Worm (Caenorhabditis elegans): Measurements from ENCODE around the gene flwr-1.

The flwr-1 gene

DNA sequence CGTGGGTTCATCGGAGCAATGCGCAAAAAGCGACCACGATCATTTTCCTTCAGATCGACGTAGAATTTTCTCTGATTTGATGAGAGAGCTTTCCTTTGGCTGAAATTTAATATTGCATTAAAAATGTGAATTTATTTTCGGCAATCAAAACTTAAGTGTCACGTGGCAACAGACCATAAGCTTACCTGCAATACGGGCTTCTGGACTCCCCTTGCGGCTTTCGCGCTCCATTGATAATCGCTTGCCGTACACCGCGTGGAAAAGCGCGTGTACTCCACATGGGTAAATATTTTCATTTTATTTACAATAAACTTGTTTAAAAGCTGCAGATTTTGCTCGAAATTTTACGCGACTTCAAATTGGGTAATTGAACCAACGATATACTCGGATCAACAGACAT is 12.5 kb upstream of the flwr-1 start, which contains the start of gene plp-2:
Gene plp-2 (minus strand): TSS at position 280 of the 400 bp plus-strand sequence.
- TF ChIP-seq daf-16 (GFP tag; optimal IDR thresholded peaks at IDR 0.05) (no peak), daf-16 (tag; optimal IDR thresholded peaks at IDR 0.05) (no peak), unc-62 (GFP tag; optimal IDR thresholded peaks at IDR 0.05 in 1 of 2) (peak in 1 of 2 experiments; percentile 79), unc-62 (tag; optimal IDR thresholded peaks at IDR 0.05) (no peak), mep-1 (tag; optimal IDR thresholded peaks at IDR 0.05) (no peak), lsy-2 (tag; optimal IDR thresholded peaks at IDR 0.05) (no peak), nhr-111 (GFP tag; optimal IDR thresholded peaks at IDR 0.05) (no peak), dmd-8 (GFP tag; IDR thresholded peaks at IDR 0.05) (no peak), zip-2 (tag; optimal IDR thresholded peaks at IDR 0.05) (no peak), lin-38 (GFP tag; IDR thresholded peaks at IDR 0.05) (peak; percentile 62), madf-9 (GFP tag; conservative IDR thresholded peaks at IDR 0.05) (no peak), jun-1 (tag; optimal IDR thresholded peaks at IDR 0.05) (no peak), vab-7 (GFP tag; IDR thresholded peaks at IDR 0.05) (no peak), F49E8.2 (tag; optimal IDR thresholded peaks at IDR 0.05; ENCODE audit: borderline replicate concordance) (no peak), hlh-30 (tag; optimal IDR thresholded peaks at IDR 0.05; ENCODE audit: insufficient read depth) (peak; percentile 37), ztf-7 (tag; optimal IDR thresholded peaks at IDR 0.05) (no peak), nhr-6 (tag; optimal IDR thresholded peaks at IDR 0.05) (no peak), dve-1 (tag; optimal IDR thresholded peaks at IDR 0.05; ENCODE audit: insufficient read depth) (no peak), fos-1 (tag; optimal IDR thresholded peaks at IDR 0.05) (no peak), zip-11 (GFP tag; IDR thresholded peaks at IDR 0.05) (no peak), mdl-1 (tag; optimal IDR thresholded peaks at IDR 0.05) (no peak), F44E2.7 (GFP tag; IDR thresholded peaks at IDR 0.05) (no peak), ceh-28 (tag; optimal IDR thresholded peaks at IDR 0.05) (no peak), ztf-11 (tag; optimal IDR thresholded peaks at IDR 0.05) (no peak), dmd-6 (GFP tag; IDR thresholded peaks at IDR 0.05) (no peak), mes-2 (tag; optimal IDR thresholded peaks at IDR 0.05; ENCODE audit: poor library complexity, severe bottlenecking) (no peak)

DNA sequence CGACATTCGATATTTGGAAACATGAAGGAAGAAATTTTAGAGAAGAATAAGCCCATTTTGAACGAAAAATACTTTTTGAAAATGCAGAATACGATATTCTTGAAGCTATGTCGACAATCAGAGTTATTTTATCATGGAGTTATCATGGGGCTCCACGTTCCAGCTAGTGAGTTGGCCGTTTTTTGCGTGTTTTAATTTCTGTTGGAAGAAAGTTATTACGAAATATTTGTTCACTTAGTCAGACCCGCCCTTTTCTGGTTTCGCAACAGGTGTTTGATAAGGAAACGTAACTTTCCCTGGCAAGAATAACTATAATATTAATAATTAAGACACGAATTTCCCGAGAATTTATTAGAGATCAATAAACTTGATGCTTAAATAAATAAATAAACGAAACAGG is 11.5 kb upstream of the flwr-1 start:
- peak; percentile 55 for TF ChIP-seq dmd-6 (GFP tag; IDR thresholded peaks at IDR 0.05)
- TF ChIP-seq php-3 (GFP tag; IDR thresholded peaks at IDR 0.05): 0 out of 2 replicates have a peak, but pooled peaks have one; percentile 38
- peak; percentile 30 for TF ChIP-seq pqm-1 (tag; optimal IDR thresholded peaks at IDR 0.05)
- peak; percentile 2 for TF ChIP-seq T20F7.1 (GFP tag; optimal IDR thresholded peaks at IDR 0.05)
- peak; percentile 55 for TF ChIP-seq lin-38 (GFP tag; IDR thresholded peaks at IDR 0.05)

DNA sequence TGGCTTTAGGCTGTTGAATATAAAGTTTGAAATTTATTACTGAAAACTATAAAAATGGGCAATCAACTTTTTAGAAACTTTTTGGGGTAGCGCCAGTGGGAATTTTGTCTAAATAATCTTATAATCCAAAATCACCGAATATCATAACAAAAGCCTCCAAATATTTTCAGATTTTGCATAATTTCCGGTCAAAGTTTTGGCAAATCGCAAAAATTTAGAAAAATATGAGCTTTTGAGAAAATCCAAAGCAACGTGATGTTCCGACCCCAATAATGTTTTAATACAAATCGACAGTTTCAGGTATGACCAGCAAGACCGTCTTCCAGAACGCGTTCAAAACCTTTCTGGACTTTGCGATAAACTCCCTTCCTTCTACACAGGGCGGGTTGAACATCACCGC is 9.3 kb upstream of the flwr-1 start, which contains the start of gene emre-1:
Gene emre-1 (plus strand): TSS at position 301 of the 400 bp plus-strand sequence.
- TF ChIP-seq madf-9 (GFP tag; conservative IDR thresholded peaks at IDR 0.05) (no peak), zip-2 (tag; optimal IDR thresholded peaks at IDR 0.05) (no peak), daf-19 (GFP tag; conservative IDR thresholded peaks at IDR 0.05) (no peak), ceh-20 (GFP tag; IDR thresholded peaks at IDR 0.05) (no peak), mes-2 (tag; optimal IDR thresholded peaks at IDR 0.05; ENCODE audit: poor library complexity, severe bottlenecking) (no peak), dve-1 (tag; optimal IDR thresholded peaks at IDR 0.05; ENCODE audit: insufficient read depth) (no peak), pha-4 (GFP tag; IDR thresholded peaks at IDR 0.05) (no peak), pha-4 (tag; optimal IDR thresholded peaks at IDR 0.05) (no peak), spr-1 (tag; optimal IDR thresholded peaks at IDR 0.05) (no peak)

DNA sequence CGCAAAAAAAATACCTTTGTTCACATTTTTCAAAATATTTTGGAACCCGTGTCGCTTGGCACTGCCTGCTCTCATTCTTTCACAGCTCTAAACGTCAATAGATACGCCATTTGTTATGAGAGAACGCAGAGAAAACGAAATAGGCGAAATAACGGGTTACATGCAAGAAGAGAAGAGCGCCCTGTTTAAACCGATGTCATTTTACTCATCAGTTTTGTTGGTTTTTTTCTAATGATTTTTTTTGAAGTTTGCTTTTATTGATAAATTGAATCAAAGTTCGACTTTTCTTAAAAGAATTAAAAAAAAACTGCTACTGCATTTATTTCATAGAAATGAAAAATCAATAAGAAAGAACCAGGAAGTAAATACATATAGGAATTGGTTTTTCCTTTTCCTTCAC is 8.7 kb upstream of the flwr-1 start:
- TF ChIP-seq duxl-1 (tag; optimal IDR thresholded peaks at IDR 0.05; ENCODE audit: poor library complexity) (no peak), daf-8 (GFP tag; IDR thresholded peaks at IDR 0.05) (no peak), madf-9 (GFP tag; conservative IDR thresholded peaks at IDR 0.05) (no peak), lin-15B (tag; optimal IDR thresholded peaks at IDR 0.05) (no peak), pha-4 (GFP tag; IDR thresholded peaks at IDR 0.05) (no peak), pha-4 (tag; optimal IDR thresholded peaks at IDR 0.05) (peak; percentile 62), lin-1 (GFP tag; IDR thresholded peaks at IDR 0.05) (no peak), Y5F2A.4 (GFP tag; optimal IDR thresholded peaks at IDR 0.05) (no peak), mes-2 (tag; optimal IDR thresholded peaks at IDR 0.05; ENCODE audit: poor library complexity, severe bottlenecking) (peak; percentile 47), ama-1 (optimal IDR thresholded peaks at IDR 0.05) (peak; percentile 76), zfp-3 (GFP tag; conservative IDR thresholded peaks at IDR 0.05) (no peak), T26A8.4 (GFP tag; IDR thresholded peaks at IDR 0.05) (peak; percentile 27; the same call in 1 of the 2 replicates), nhr-25 (tag; optimal IDR thresholded peaks at IDR 0.05; ENCODE audit: borderline replicate concordance, insufficient read depth) (peak; percentile 55), D1046.2 (GFP tag; IDR thresholded peaks at IDR 0.05) (no peak), dve-1 (tag; optimal IDR thresholded peaks at IDR 0.05; ENCODE audit: insufficient read depth) (peak; percentile 53), nhr-111 (GFP tag; optimal IDR thresholded peaks at IDR 0.05) (no peak), lin-38 (GFP tag; IDR thresholded peaks at IDR 0.05) (peak; percentile 13; the same call in 1 of the 2 replicates), daf-16 (GFP tag; optimal IDR thresholded peaks at IDR 0.05) (peak in 1 of 2 experiments; percentile 66), daf-16 (tag; optimal IDR thresholded peaks at IDR 0.05) (peak; percentile 38), dmd-8 (GFP tag; IDR thresholded peaks at IDR 0.05) (no peak), Y75B8A.6 (GFP tag; IDR thresholded peaks at IDR 0.05) (no peak)
